Worm (Caenorhabditis elegans) whole organism, early embryonic: ENCODE results near the gene rgs-5.

ENCODE experiments used
- aly-1 ChIP-seq: sonication (generic microtip); optimal IDR thresholded peaks from 2 replicates; lab custom pipeline; 2016; ENCODE audit warnings: missing genetic modification characterization, missing compliant biosample characterization
- ama-1 ChIP-seq: fragments of 150-350 bp; optimal IDR thresholded peaks from 2 replicates; lab custom pipeline; 2014
- ceh-36 ChIP-seq: sonication (generic microtip); optimal IDR thresholded peaks from 2 replicates; lab custom pipeline; 2016; ENCODE audit warnings: missing genetic modification characterization, inconsistent platforms, missing compliant biosample characterization
- ets-7 ChIP-seq: sonication (generic microtip); optimal IDR thresholded peaks from 2 replicates; lab custom pipeline; 2016; ENCODE audit warnings: missing genotype, missing genetic modification characterization, missing compliant biosample characterization
- flt-1 ChIP-seq: fragments of 200-800 bp; sonication (Bioruptor generic); IDR thresholded peaks from 2 replicates; pipeline ENCODE4 v1.3.6; 2022; ENCODE audit warnings: missing genetic modification characterization, missing compliant biosample characterization
- hmbx-1 ChIP-seq: sonication (generic microtip); optimal IDR thresholded peaks from 2 replicates; lab custom pipeline; 2016; ENCODE audit warnings: mild to moderate bottlenecking, missing genetic modification characterization, missing compliant biosample characterization
- pes-1 ChIP-seq: fragments of 200-800 bp; sonication (Bioruptor generic); IDR thresholded peaks from 2 replicates; pipeline ENCODE4 v1.3.6; 2022; ENCODE audit warnings: missing genetic modification reagents, missing genetic modification characterization, missing compliant biosample characterization
- scrt-1 ChIP-seq: fragments of 200-800 bp; sonication (Bioruptor generic); IDR thresholded peaks from 2 replicates; pipeline ENCODE4 v1.3.6; 2022; ENCODE audit warnings: missing genetic modification characterization, missing compliant biosample characterization
- sea-1 ChIP-seq: fragments of 200-800 bp; sonication (Bioruptor generic); conservative IDR thresholded peaks from 2 replicates; pipeline ENCODE4 v1.3.6; 2022; ENCODE audit warnings: missing genetic modification characterization, missing compliant biosample characterization
- tbx-11 ChIP-seq: fragments of 200-800 bp; sonication (Bioruptor generic); IDR thresholded peaks from 2 replicates; pipeline ENCODE4 v1.3.6; 2022; ENCODE audit warnings: missing genetic modification characterization, missing compliant biosample characterization
- tbx-37 ChIP-seq: fragments of 200-800 bp; sonication (Bioruptor generic); conservative IDR thresholded peaks from 2 replicates; pipeline ENCODE4 v1.3.6; 2022; ENCODE audit warnings: missing genetic modification reagents, missing genetic modification characterization, missing compliant biosample characterization

- TF ChIP-seq hmbx-1, result no peak
- TF ChIP-seq scrt-1 (GFP tag; lab: Robert Waterston, UW), result no peak
- no peak for TF ChIP-seq ama-1 (lab: Kevin White, UChicago)
- no peak for TF ChIP-seq aly-1 (tag; lab: Kevin White, UChicago)
- TF ChIP-seq tbx-37 (GFP tag; lab: Robert Waterston, UW), result no peak
- TF ChIP-seq flt-1 (GFP tag; lab: Robert Waterston, UW), result no peak
- TF ChIP-seq tbx-11, result no peak
- no peak for TF ChIP-seq ceh-36 (tag; lab: Kevin White, UChicago)
- no peak for TF ChIP-seq ets-7 (tag; lab: Kevin White, UChicago)
- TF ChIP-seq sea-1, result no peak
- TF ChIP-seq pes-1, result no peak
Measured at ce11 chrIII:5697266-5697665, 1.1 kb upstream of the rgs-5 start, which contains the start of gene B0336.7.
